Worm (Caenorhabditis elegans) whole organism, L4 larva: Measurements from ENCODE around the gene srg-54.
"Not testable (repeated sequence)": the region's sequence is repeated elsewhere in the genome, so short reads cannot be mapped to it uniquely, and the experiment has no call there.

ENCODE experiments used
- F37D6.2 ChIP-seq: sonication (generic microtip); optimal IDR thresholded peaks from 2 replicates; lab custom pipeline; 2016; ENCODE audit warnings: mild to moderate bottlenecking, missing genetic modification characterization, missing compliant biosample characterization
- T20F7.1 ChIP-seq: fragments of 200-800 bp; sonication (Bioruptor generic); optimal IDR thresholded peaks from 2 replicates; lab custom pipeline; 2018; ENCODE audit warnings: mild to moderate bottlenecking, missing genetic modification characterization, missing compliant biosample characterization
- ZK337.2 ChIP-seq: fragments of 200-800 bp; sonication (Bioruptor generic); IDR thresholded peaks from 2 replicates; pipeline ENCODE4 v1.3.6; 2022; ENCODE audit warnings: missing genetic modification reagents, missing genetic modification characterization, missing compliant biosample characterization
- attf-4 ChIP-seq: sonication (generic microtip); optimal IDR thresholded peaks from 3 replicates; lab custom pipeline; 2017; ENCODE audit warnings: missing biosample characterization, missing genetic modification characterization
- ceh-20 ChIP-seq: fragments of 200-800 bp; sonication (Bioruptor generic); IDR thresholded peaks from 2 replicates; pipeline ENCODE4 v1.3.6; 2022; ENCODE audit warnings: missing genetic modification reagents, missing genetic modification characterization, missing compliant biosample characterization
- ceh-32 ChIP-seq: sonication (generic microtip); optimal IDR thresholded peaks from 2 replicates; lab custom pipeline; 2016; ENCODE audit warnings: mild to moderate bottlenecking, missing genetic modification characterization, missing compliant biosample characterization; ENCODE audit not compliant: poor library complexity
- daf-12 ChIP-seq: fragments of 150-350 bp; optimal IDR thresholded peaks from 2 replicates; lab custom pipeline; 2014; ENCODE audit warnings: missing biosample characterization, missing genetic modification reagents, missing genetic modification characterization
- daf-16 ChIP-seq, 3 experiments: sonication (generic microtip); optimal IDR thresholded peaks; 2 replicates each; lab custom pipeline; 2016 to 2017; ENCODE audit warnings: missing genetic modification characterization in 3 of 3, missing genetic modification reagents in 3 of 3, mild to moderate bottlenecking in 2 of 3, missing compliant biosample characterization in 2 of 3, missing biosample characterization in 1 of 3, moderate library complexity in 1 of 3
- dmd-6 ChIP-seq: fragments of 200-800 bp; sonication (Bioruptor generic); IDR thresholded peaks from 2 replicates; pipeline ENCODE4 v1.3.6; 2022; ENCODE audit warnings: missing genetic modification reagents, missing genetic modification characterization, missing compliant biosample characterization
- dmd-8 ChIP-seq: fragments of 200-800 bp; sonication (Bioruptor generic); IDR thresholded peaks from 2 replicates; pipeline ENCODE4 v1.3.6; 2022; ENCODE audit warnings: missing genetic modification characterization, missing compliant biosample characterization
- duxl-1 ChIP-seq: sonication (generic microtip); optimal IDR thresholded peaks from 2 replicates; lab custom pipeline; 2016; ENCODE audit warnings: mild to moderate bottlenecking, missing genetic modification characterization, moderate library complexity, missing compliant biosample characterization; ENCODE audit not compliant: poor library complexity
- dve-1 ChIP-seq: sonication (generic microtip); optimal IDR thresholded peaks from 2 replicates; lab custom pipeline; 2017; ENCODE audit warnings: antibody characterized with exemption, mild to moderate bottlenecking, missing genetic modification characterization, missing compliant biosample characterization; ENCODE audit not compliant: insufficient read depth
- egl-43 ChIP-seq: fragments of 200-800 bp; sonication (Bioruptor generic); IDR thresholded peaks from 2 replicates; pipeline ENCODE4 v1.3.6; 2022; ENCODE audit warnings: missing genetic modification reagents, missing genetic modification characterization, missing compliant biosample characterization
- hif-1 ChIP-seq, 2 experiments: sonication (generic microtip); optimal IDR thresholded peaks; 2 replicates each; lab custom pipeline; 2016 to 2017; ENCODE audit warnings: missing compliant biosample characterization in 2 of 2, missing genetic modification characterization in 2 of 2, missing genetic modification reagents in 2 of 2, missing genotype in 2 of 2, mild to moderate bottlenecking in 1 of 2
- hlh-11 ChIP-seq: fragments of 200-800 bp; sonication (Bioruptor generic); optimal IDR thresholded peaks from 2 replicates; lab custom pipeline; 2018; ENCODE audit warnings: mild to moderate bottlenecking, missing genetic modification characterization, missing compliant biosample characterization
- hlh-30 ChIP-seq: sonication (generic microtip); optimal IDR thresholded peaks from 2 replicates; lab custom pipeline; 2017; ENCODE audit warnings: antibody characterized with exemption, mild to moderate bottlenecking, missing genetic modification characterization, missing compliant biosample characterization; ENCODE audit not compliant: insufficient read depth
- lim-7 ChIP-seq: fragments of 200-800 bp; sonication (Bioruptor generic); IDR thresholded peaks from 2 replicates; pipeline ENCODE4 v1.3.6; 2022; ENCODE audit warnings: missing genetic modification characterization, missing compliant biosample characterization
- lin-1 ChIP-seq: fragments of 200-800 bp; sonication (Bioruptor generic); IDR thresholded peaks from 2 replicates; pipeline ENCODE4 v1.3.6; 2022; ENCODE audit warnings: missing genetic modification reagents, missing genetic modification characterization, missing compliant biosample characterization
- lin-13 ChIP-seq: fragments of 150-350 bp; optimal IDR thresholded peaks from 2 replicates; lab custom pipeline; 2014; ENCODE audit warnings: missing biosample characterization, missing genetic modification reagents, missing genetic modification characterization
- lin-29 ChIP-seq: fragments of 200-800 bp; sonication (Bioruptor generic); IDR thresholded peaks from 2 replicates; pipeline ENCODE4 v1.3.6; 2022; ENCODE audit warnings: missing genetic modification reagents, missing genetic modification characterization, missing compliant biosample characterization
- madf-9 ChIP-seq: fragments of 200-800 bp; sonication (Bioruptor generic); conservative IDR thresholded peaks from 2 replicates; pipeline ENCODE4 v1.3.6; 2022; ENCODE audit warnings: missing genetic modification reagents, missing genetic modification characterization, missing compliant biosample characterization
- mdt-29 ChIP-seq: fragments of 200-800 bp; sonication (Bioruptor generic); IDR thresholded peaks from 2 replicates; pipeline ENCODE4 v1.3.6; 2022; ENCODE audit warnings: missing genetic modification reagents, missing genetic modification characterization, missing compliant biosample characterization
- mep-1 ChIP-seq: fragments of 150-350 bp; sonication (generic microtip); optimal IDR thresholded peaks from 3 replicates; lab custom pipeline; 2014; ENCODE audit warnings: missing biosample characterization, missing genetic modification characterization
- mes-2 ChIP-seq: sonication (generic microtip); optimal IDR thresholded peaks from 2 replicates; lab custom pipeline; 2016; ENCODE audit warnings: missing genotype, mild to moderate bottlenecking, missing genetic modification characterization, missing compliant biosample characterization; ENCODE audit not compliant: poor library complexity, severe bottlenecking
- nhr-10 ChIP-seq: fragments of 150-350 bp; optimal IDR thresholded peaks from 2 replicates; lab custom pipeline; 2014; ENCODE audit warnings: missing biosample characterization, missing genetic modification characterization
- nhr-28 ChIP-seq: fragments of 150-350 bp; optimal IDR thresholded peaks from 2 replicates; lab custom pipeline; 2014; ENCODE audit warnings: missing biosample characterization, missing genetic modification characterization
- nhr-41 ChIP-seq: fragments of 200-800 bp; sonication (Bioruptor generic); IDR thresholded peaks from 2 replicates; pipeline ENCODE4 v1.3.6; 2022; ENCODE audit warnings: missing genetic modification reagents, missing genetic modification characterization, missing compliant biosample characterization
- nhr-6 ChIP-seq: fragments of 150-350 bp; optimal IDR thresholded peaks from 2 replicates; lab custom pipeline; 2014; ENCODE audit warnings: missing biosample characterization, missing genetic modification characterization
- php-3 ChIP-seq: fragments of 200-800 bp; sonication (Bioruptor generic); IDR thresholded peaks from 2 replicates; pipeline ENCODE4 v1.3.6; 2022; ENCODE audit warnings: missing genetic modification reagents, missing genetic modification characterization, missing compliant biosample characterization
- rbr-2 ChIP-seq: sonication (generic microtip); optimal IDR thresholded peaks from 2 replicates; lab custom pipeline; 2016; ENCODE audit warnings: missing genotype, missing genetic modification characterization, missing compliant biosample characterization
- set-16 ChIP-seq: fragments of 200-800 bp; sonication (Bioruptor generic); IDR thresholded peaks from 2 replicates; pipeline ENCODE4 v1.3.6; 2022; ENCODE audit warnings: missing genetic modification reagents, missing genetic modification characterization, missing compliant biosample characterization
- spr-3 ChIP-seq: fragments of 200-800 bp; sonication (Bioruptor generic); optimal IDR thresholded peaks from 2 replicates; lab custom pipeline; 2018; ENCODE audit warnings: mild to moderate bottlenecking, missing genetic modification characterization, missing compliant biosample characterization
- tag-97 ChIP-seq: fragments of 200-800 bp; sonication (Bioruptor generic); IDR thresholded peaks from 2 replicates; pipeline ENCODE4 v1.3.6; 2022; ENCODE audit warnings: missing genetic modification characterization, missing compliant biosample characterization
- tra-1 ChIP-seq: fragments of 200-800 bp; sonication (Bioruptor generic); IDR thresholded peaks from 2 replicates; pipeline ENCODE4 v1.3.6; 2022; ENCODE audit warnings: missing genetic modification reagents, missing genetic modification characterization, missing compliant biosample characterization
- unc-62 ChIP-seq, 3 experiments: fragments of 150-350 bp in 1 of 3; sonication (generic microtip); optimal IDR thresholded peaks in 2 of 3; peaks in 1 of 3; 1 replicate in 1 of 3; 2 replicates in 2 of 3; lab custom pipeline; 2014 to 2017; ENCODE audit warnings: missing biosample characterization in 3 of 3, missing genetic modification characterization in 3 of 3, missing genetic modification reagents in 3 of 3, missing genotype in 1 of 3
- vab-7 ChIP-seq: fragments of 200-800 bp; sonication (Bioruptor generic); IDR thresholded peaks from 2 replicates; pipeline ENCODE4 v1.3.6; 2022; ENCODE audit warnings: missing genetic modification reagents, missing genetic modification characterization, missing compliant biosample characterization
- zfp-3 ChIP-seq: fragments of 200-800 bp; sonication (Bioruptor generic); conservative IDR thresholded peaks from 2 replicates; pipeline ENCODE4 v1.3.6; 2022; ENCODE audit warnings: missing genetic modification reagents, missing genetic modification characterization, missing compliant biosample characterization
- ztf-7 ChIP-seq: fragments of 150-350 bp; optimal IDR thresholded peaks from 2 replicates; lab custom pipeline; 2014; ENCODE audit warnings: missing biosample characterization, missing genetic modification characterization

Gene srg-54

DNA sequence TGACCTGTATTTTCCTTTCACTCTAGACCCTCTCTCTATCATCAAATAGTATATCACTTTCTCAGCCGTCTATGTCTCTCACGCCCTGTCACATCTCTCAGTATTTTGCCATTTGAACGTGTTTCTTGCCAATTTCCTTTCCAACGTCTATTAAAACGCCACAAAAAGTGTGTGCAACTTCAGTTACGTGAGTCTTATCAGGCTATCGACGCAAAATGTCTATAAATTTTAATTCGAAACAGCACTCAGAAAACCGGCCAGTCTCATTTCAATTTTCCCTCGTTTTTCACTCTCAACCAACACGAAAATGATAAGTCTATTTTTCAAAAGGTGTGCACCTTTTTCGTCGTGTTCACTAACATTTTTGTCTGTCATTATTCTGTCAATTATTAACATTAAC lies 28.4 kb downstream of the srg-54 start, which contains the start of gene mpst-3 (continued):
- no peak for TF ChIP-seq vab-7
- no peak for TF ChIP-seq tag-97
- peak; percentile 83 for TF ChIP-seq dmd-6
- TF ChIP-seq madf-9 (GFP tag; lab: Robert Waterston, UW) = no peak
- peak; percentile 87 for TF ChIP-seq php-3 (GFP tag; lab: Robert Waterston, UW)
- TF ChIP-seq hif-1 (tag; optimal IDR thresholded peaks at IDR 0.05; lab: Kevin White, UChicago) = peak; percentile 44 to 71
- TF ChIP-seq lin-1 (GFP tag; lab: Robert Waterston, UW) = no peak
- peak; percentile 66 for TF ChIP-seq nhr-6 (tag; lab: Kevin White, UChicago)
- peak; percentile 33 for TF ChIP-seq dve-1 (tag; lab: Kevin White, UChicago)
- TF ChIP-seq, all 104 proteins: peak for 14

DNA sequence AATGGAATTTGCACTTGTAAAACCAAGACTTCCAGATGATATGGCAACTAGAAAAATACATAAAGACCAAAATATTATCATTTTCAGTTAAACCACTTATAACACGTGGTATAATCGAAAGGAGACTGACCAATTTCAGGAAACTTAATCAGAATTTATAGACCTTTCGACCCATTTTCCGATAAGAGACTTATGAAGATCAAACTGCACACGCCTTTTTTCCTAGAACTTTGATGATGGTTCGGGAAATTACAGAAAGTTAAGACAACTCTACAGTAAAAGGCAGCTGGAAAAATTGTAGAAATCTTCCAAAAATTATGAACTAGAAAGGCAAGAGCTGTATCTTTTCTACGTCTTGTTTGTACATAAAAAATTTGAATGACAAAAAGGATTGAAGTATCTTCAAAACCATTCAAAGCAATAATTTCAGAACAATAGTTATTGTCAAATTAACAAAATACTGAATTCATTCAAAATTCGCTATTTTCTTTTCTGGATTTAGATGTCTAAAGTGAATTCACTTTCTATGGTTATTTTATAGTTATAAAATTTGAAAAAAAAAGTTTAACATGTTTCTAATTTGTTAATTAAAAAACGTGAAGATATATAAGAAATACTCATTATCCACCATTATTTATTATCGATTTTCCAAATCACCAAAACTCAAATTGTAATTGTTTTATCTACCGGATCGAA lies 30.5 kb downstream of the srg-54 start, which contains the start of the genes mpst-2 and H12D21.5:
Gene mpst-2, minus strand, starts transcription at position 101 of the 696 bp plus-strand sequence.
Gene H12D21.5, plus strand, starts transcription at position 646 of the 696 bp plus-strand sequence.
- TF ChIP-seq dmd-6 (no peak), daf-16 (GFP tag; optimal IDR thresholded peaks at IDR 0.05; lab: Kevin White, UChicago) (no peak), daf-16 (tag; optimal IDR thresholded peaks at IDR 0.05; lab: Kevin White, UChicago) (no peak), nhr-10 (tag; lab: Kevin White, UChicago) (no peak), ceh-20 (GFP tag; lab: Robert Waterston, UW) (no peak), hif-1 (tag; optimal IDR thresholded peaks at IDR 0.05; lab: Kevin White, UChicago) (no peak), mep-1 (tag; lab: Kevin White, UChicago) (no peak), zfp-3 (GFP tag; lab: Robert Waterston, UW) (no peak)

DNA sequence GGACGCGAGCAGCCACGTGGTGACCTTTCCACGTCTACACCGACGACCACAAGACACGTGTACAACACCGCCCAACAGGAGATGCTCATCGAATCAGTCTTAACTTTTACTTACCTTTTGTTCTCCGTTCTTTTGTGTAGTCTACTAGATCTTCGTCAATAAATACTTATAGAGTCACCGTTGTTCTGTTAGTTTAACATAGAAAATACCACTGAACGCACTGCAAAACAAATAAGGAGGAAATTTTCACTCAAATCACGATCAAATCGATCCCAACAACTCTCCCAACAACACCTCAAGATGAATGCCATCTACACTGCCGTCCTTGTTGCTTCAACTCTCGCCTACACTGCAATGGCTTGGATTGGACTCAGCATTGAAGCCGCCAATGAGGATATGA lies 33.2 kb downstream of the srg-54 start, which contains the start of gene nspa-2:
Gene nspa-2, plus strand, starts transcription at position 301 of the 400 bp plus-strand sequence.
- not testable (repeated sequence) for TF ChIP-seq tra-1; spr-3 (GFP tag; lab: Kevin White, UChicago); lin-29

DNA sequence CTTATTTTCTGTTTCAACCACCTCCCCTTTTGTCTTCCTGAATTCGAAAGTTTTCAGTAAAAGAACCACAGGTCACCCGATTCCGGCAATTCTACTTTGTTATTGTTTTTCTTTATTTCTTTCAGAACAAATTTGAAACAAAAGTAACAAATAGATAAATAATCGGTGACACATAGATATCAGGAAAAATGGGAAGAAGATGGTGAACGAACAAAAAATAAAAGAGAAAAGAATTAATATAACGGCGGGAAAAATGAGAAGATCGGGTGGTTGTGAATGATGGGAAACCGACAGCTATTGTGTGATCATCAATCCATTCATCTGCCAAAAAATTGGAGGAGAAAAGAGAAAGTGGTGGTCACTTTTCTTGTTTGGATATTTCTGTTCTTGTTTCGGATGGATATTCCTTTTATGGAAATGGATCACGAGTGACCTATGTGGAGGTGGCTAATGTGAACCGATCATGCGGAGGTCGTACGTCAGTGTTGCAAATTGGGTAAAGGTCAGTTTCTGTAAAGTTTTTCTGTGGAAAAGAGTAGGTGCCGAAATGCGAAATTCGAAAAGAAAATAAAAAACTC lies 46.7 kb downstream of the srg-54 start:
- TF ChIP-seq daf-12 (tag; lab: Kevin White, UChicago) (no peak), nhr-41 (GFP tag; lab: Robert Waterston, UW) (no peak), lin-13 (GFP tag; lab: Kevin White, UChicago) (no peak), unc-62 (GFP tag; optimal IDR thresholded peaks at IDR 0.05 in 1 of 2; lab: Kevin White, UChicago) (peak in 1 of 2 experiments; percentile 62), unc-62 (tag; optimal IDR thresholded peaks at IDR 0.05; lab: Kevin White, UChicago) (no peak), hlh-30 (peak; percentile 29), hlh-11 (peak; percentile 11), nhr-28 (tag; lab: Kevin White, UChicago) (peak; percentile 8)
- TF ChIP-seq, all 104 proteins: peak for 4

DNA sequence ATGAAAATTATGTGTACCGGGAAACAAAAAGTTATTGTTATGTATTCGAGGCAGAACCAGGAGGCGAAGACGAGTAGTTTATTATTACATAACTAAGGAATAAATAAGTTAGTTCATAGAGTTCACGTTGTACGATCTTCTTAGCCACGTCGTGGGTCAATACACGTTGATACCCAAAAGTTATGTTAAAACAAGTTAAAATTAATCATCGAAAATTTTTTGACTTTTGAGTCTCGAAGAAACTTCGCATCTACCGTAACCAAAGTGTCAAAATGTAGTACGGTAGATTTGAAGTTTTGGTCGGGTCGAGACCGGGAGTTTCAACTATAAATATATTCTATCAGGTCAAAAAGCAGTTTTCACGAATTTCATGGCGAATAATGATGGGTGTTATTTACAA lies 47.3 kb downstream of the srg-54 start, which contains the start of gene ZC412.10:
Gene ZC412.10, minus strand, starts transcription at position 101 of the 400 bp plus-strand sequence.
- TF ChIP-seq attf-4; ZK337.2 (GFP tag; lab: Robert Waterston, UW); ztf-7 (tag; lab: Kevin White, UChicago): not testable (repeated sequence)
- TF ChIP-seq, all 104 proteins: peak for 0; not testable (repeated sequence) for 104

DNA sequence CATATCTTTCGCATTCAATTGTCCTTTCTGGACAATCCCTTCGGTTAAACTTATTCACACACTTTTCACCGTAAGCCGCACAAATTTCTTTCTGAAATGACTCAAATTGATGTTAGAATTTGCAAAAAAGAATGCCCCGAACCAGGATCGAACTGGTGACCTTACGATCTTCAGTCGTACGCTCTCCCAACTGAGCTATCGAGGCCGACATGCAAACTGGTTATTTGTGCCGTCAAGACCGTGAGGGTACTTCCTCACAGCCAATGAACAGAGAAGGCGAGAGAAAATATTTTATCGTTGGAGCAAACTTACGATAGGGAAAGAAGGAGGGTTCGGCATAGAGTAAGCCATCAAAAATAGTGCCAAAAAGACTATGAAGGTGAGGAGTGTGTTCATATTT lies 47.7 kb downstream of the srg-54 start:
- peak; percentile 35 for TF ChIP-seq rbr-2 (tag; lab: Kevin White, UChicago)
- peak; percentile 71 for TF ChIP-seq lim-7 (GFP tag; lab: Robert Waterston, UW)
- TF ChIP-seq mdt-29 (GFP tag; lab: Robert Waterston, UW) = peak; percentile 53; the same call in 1 of the 2 replicates
- peak; percentile 63 for TF ChIP-seq duxl-1 (tag; lab: Kevin White, UChicago)
- peak; percentile 49; the same call in 1 of the 2 replicates for TF ChIP-seq dmd-8
- no peak for TF ChIP-seq set-16 (GFP tag; lab: Robert Waterston, UW)
- TF ChIP-seq F37D6.2 = no peak
- peak; percentile 77 for TF ChIP-seq egl-43 (GFP tag; lab: Robert Waterston, UW)
- TF ChIP-seq lin-1 (GFP tag; lab: Robert Waterston, UW) = no peak
- peak; percentile 85 for TF ChIP-seq mes-2 (tag; lab: Kevin White, UChicago)
- no peak for TF ChIP-seq T20F7.1 (GFP tag; lab: Kevin White, UChicago)
- no peak for TF ChIP-seq ceh-32
- no peak for TF ChIP-seq tra-1
